Worm (Caenorhabditis elegans) whole organism, young adult: ENCODE measurements around the gene ulp-1.

Experiments
- C17E4.6 ChIP-seq: fragments of 200-800 bp; sonication (Bioruptor generic); IDR thresholded peaks from 2 replicates; pipeline ENCODE4 v1.3.6; 2022; ENCODE audit warnings: missing genetic modification reagents, missing genetic modification characterization, missing compliant biosample characterization
- F57A8.1 ChIP-seq: fragments of 200-800 bp; sonication (Bioruptor generic); optimal IDR thresholded peaks from 2 replicates; lab custom pipeline; 2018; ENCODE audit warnings: mild to moderate bottlenecking, missing genetic modification characterization, moderate library complexity, missing compliant biosample characterization
- F57C9.4 ChIP-seq: sonication (generic microtip); optimal IDR thresholded peaks from 2 replicates; lab custom pipeline; 2017; ENCODE audit warnings: mild to moderate bottlenecking, missing genetic modification characterization, missing compliant biosample characterization
- K11D2.4 ChIP-seq: fragments of 200-800 bp; sonication (Bioruptor generic); IDR thresholded peaks from 2 replicates; pipeline ENCODE4 v1.3.6; 2022; ENCODE audit warnings: missing genetic modification reagents, missing genetic modification characterization, missing compliant biosample characterization
- Y79H2A.3 ChIP-seq: fragments of 200-800 bp; sonication (Bioruptor generic); conservative IDR thresholded peaks from 2 replicates; pipeline ENCODE4 v1.3.6; 2022; ENCODE audit warnings: missing genetic modification reagents, missing genetic modification characterization, missing compliant biosample characterization
- aptf-2 ChIP-seq: fragments of 200-800 bp; sonication (Bioruptor generic); conservative IDR thresholded peaks from 2 replicates; pipeline ENCODE4 v1.3.6; 2022; ENCODE audit warnings: missing genetic modification reagents, missing genetic modification characterization, missing compliant biosample characterization
- aptf-3 ChIP-seq: fragments of 200-800 bp; sonication (Bioruptor generic); IDR thresholded peaks from 2 replicates; pipeline ENCODE4 v1.3.6; 2022; ENCODE audit warnings: missing genetic modification characterization, missing compliant biosample characterization
- atf-7 ChIP-seq: sonication (generic microtip); optimal IDR thresholded peaks from 2 replicates; lab custom pipeline; 2017; ENCODE audit warnings: mild to moderate bottlenecking, missing genetic modification characterization, missing compliant biosample characterization
- athp-1 ChIP-seq: sonication (generic microtip); optimal IDR thresholded peaks from 2 replicates; lab custom pipeline; 2017; ENCODE audit warnings: mild to moderate bottlenecking, missing genetic modification characterization, missing compliant biosample characterization
- attf-5 ChIP-seq: fragments of 200-800 bp; sonication (Bioruptor generic); optimal IDR thresholded peaks from 2 replicates; lab custom pipeline; 2018; ENCODE audit warnings: mild to moderate bottlenecking, missing genetic modification characterization, missing compliant biosample characterization
- attf-6 ChIP-seq: fragments of 200-800 bp; sonication (Bioruptor generic); IDR thresholded peaks from 2 replicates; pipeline ENCODE4 v1.3.6; 2022; ENCODE audit warnings: missing genetic modification reagents, missing genetic modification characterization, missing compliant biosample characterization
- bed-2 ChIP-seq: fragments of 200-800 bp; sonication (Bioruptor generic); IDR thresholded peaks from 2 replicates; pipeline ENCODE4 v1.3.6; 2022; ENCODE audit warnings: missing genetic modification reagents, missing genetic modification characterization, missing compliant biosample characterization
- cebp-1 ChIP-seq, 2 experiments: fragments of 200-800 bp in 1 of 2; sonication (Bioruptor generic) in 1 of 2; sonication (generic microtip) in 1 of 2; IDR thresholded peaks in 1 of 2; optimal IDR thresholded peaks in 1 of 2; 2 replicates each; pipeline versions ENCODE4 v1.3.6 to Lab custom; 2017 to 2022; ENCODE audit warnings: missing compliant biosample characterization in 2 of 2, missing genetic modification characterization in 2 of 2, mild to moderate bottlenecking in 1 of 2, missing genetic modification reagents in 1 of 2, moderate library complexity in 1 of 2
- cebp-2 ChIP-seq: fragments of 200-800 bp; sonication (Bioruptor generic); IDR thresholded peaks from 2 replicates; pipeline ENCODE4 v1.3.6; 2022; ENCODE audit warnings: missing genetic modification characterization, missing compliant biosample characterization
- ceh-100 ChIP-seq: fragments of 200-800 bp; sonication (Bioruptor generic); IDR thresholded peaks from 2 replicates; pipeline ENCODE4 v1.3.6; 2022; ENCODE audit warnings: missing genetic modification reagents, missing genetic modification characterization, missing compliant biosample characterization
- ceh-79 ChIP-seq: sonication (generic microtip); optimal IDR thresholded peaks from 2 replicates; lab custom pipeline; 2017; ENCODE audit warnings: mild to moderate bottlenecking, missing genetic modification characterization, missing compliant biosample characterization
- chd-7 ChIP-seq: sonication (generic microtip); optimal IDR thresholded peaks from 2 replicates; lab custom pipeline; 2016; ENCODE audit warnings: mild to moderate bottlenecking, missing genetic modification characterization, moderate library complexity, missing compliant biosample characterization
- egl-18 ChIP-seq: fragments of 200-800 bp; sonication (Bioruptor generic); IDR thresholded peaks from 2 replicates; pipeline ENCODE4 v1.3.6; 2022; ENCODE audit warnings: missing genetic modification reagents, missing genetic modification characterization, missing compliant biosample characterization
- fkh-3 ChIP-seq: sonication (generic microtip); optimal IDR thresholded peaks from 2 replicates; lab custom pipeline; 2016; ENCODE audit warnings: mild to moderate bottlenecking, missing genetic modification characterization, missing compliant biosample characterization
- hlh-12 ChIP-seq: sonication (generic microtip); optimal IDR thresholded peaks from 2 replicates; lab custom pipeline; 2016; ENCODE audit warnings: missing genetic modification characterization, missing compliant biosample characterization
- let-526 ChIP-seq: fragments of 200-800 bp; sonication (Bioruptor generic); IDR thresholded peaks from 2 replicates; pipeline ENCODE4 v1.3.6; 2022; ENCODE audit warnings: missing genetic modification reagents, missing genetic modification characterization, missing compliant biosample characterization
- lin-26 ChIP-seq: fragments of 200-800 bp; sonication (Bioruptor generic); IDR thresholded peaks from 2 replicates; pipeline ENCODE4 v1.3.6; 2022; ENCODE audit warnings: missing genetic modification reagents, missing genetic modification characterization, missing compliant biosample characterization
- lin-35 ChIP-seq, 3 experiments: fragments of 150-350 bp in 2 of 3; sonication (generic microtip) in 1 of 3; optimal IDR thresholded peaks; 2 replicates each; lab custom pipeline; 2014 to 2018; ENCODE audit warnings: missing biosample characterization in 3 of 3, missing genetic modification characterization in 3 of 3, missing genetic modification reagents in 3 of 3
- lin-40 ChIP-seq: sonication (generic microtip); optimal IDR thresholded peaks from 2 replicates; lab custom pipeline; 2016; ENCODE audit warnings: missing genetic modification characterization, mild to moderate bottlenecking, missing compliant biosample characterization, missing genotype, missing genetic modification reagents
- lin-54 ChIP-seq: fragments of 200-800 bp; sonication (Bioruptor generic); optimal IDR thresholded peaks from 2 replicates; lab custom pipeline; 2018; ENCODE audit warnings: mild to moderate bottlenecking, missing genetic modification characterization, missing compliant biosample characterization
- mes-4 ChIP-seq: sonication (generic microtip); optimal IDR thresholded peaks from 2 replicates; lab custom pipeline; 2016; ENCODE audit warnings: missing genotype, missing genetic modification characterization, missing compliant biosample characterization
- nhr-27 ChIP-seq: fragments of 200-800 bp; sonication (Bioruptor generic); optimal IDR thresholded peaks from 2 replicates; lab custom pipeline; 2018; ENCODE audit warnings: mild to moderate bottlenecking, missing genetic modification characterization, moderate library complexity, missing compliant biosample characterization
- nhr-80 ChIP-seq: sonication (generic microtip); optimal IDR thresholded peaks from 2 replicates; lab custom pipeline; 2016; ENCODE audit warnings: missing genetic modification characterization, missing compliant biosample characterization
- pbrm-1 ChIP-seq: fragments of 200-800 bp; sonication (Bioruptor generic); IDR thresholded peaks from 2 replicates; pipeline ENCODE4 v1.3.6; 2022; ENCODE audit warnings: missing genetic modification reagents, missing genetic modification characterization, missing compliant biosample characterization
- pha-4 ChIP-seq: fragments of 150-350 bp; sonication (generic microtip); optimal IDR thresholded peaks from 2 replicates; lab custom pipeline; 2014; ENCODE audit warnings: missing biosample characterization, missing genetic modification reagents, missing genetic modification characterization
- snpc-1.3 ChIP-seq: sonication (generic microtip); optimal IDR thresholded peaks from 2 replicates; lab custom pipeline; 2017; ENCODE audit warnings: missing genetic modification characterization, mild to moderate bottlenecking, missing compliant biosample characterization, antibody characterized with exemption, moderate library complexity, missing genotype, missing genetic modification reagents; ENCODE audit not compliant: insufficient read depth
- snpc-4 ChIP-seq, 5 experiments: fragments of 150-350 bp in 1 of 5; sonication (generic microtip) in 4 of 5; optimal IDR thresholded peaks; 2 replicates each; lab custom pipeline; 2014 to 2018; ENCODE audit warnings: missing genetic modification characterization in 5 of 5, missing biosample characterization in 3 of 5, antibody characterized with exemption in 2 of 5, mild to moderate bottlenecking in 2 of 5, missing compliant biosample characterization in 2 of 5, missing genotype in 2 of 5, moderate library complexity in 2 of 5, missing genetic modification reagents in 1 of 5
- tbp1 ChIP-seq: fragments of 200-800 bp; sonication (Bioruptor generic); optimal IDR thresholded peaks from 2 replicates; lab custom pipeline; 2018; ENCODE audit warnings: mild to moderate bottlenecking, missing genetic modification characterization, missing compliant biosample characterization
- tlf-1 ChIP-seq: fragments of 200-800 bp; sonication (Bioruptor generic); optimal IDR thresholded peaks from 2 replicates; lab custom pipeline; 2018; ENCODE audit warnings: mild to moderate bottlenecking, missing genetic modification characterization, missing compliant biosample characterization
- unc-62 ChIP-seq: fragments of 150-350 bp; optimal IDR thresholded peaks from 2 replicates; lab custom pipeline; 2014; ENCODE audit warnings: missing biosample characterization, missing genetic modification reagents, missing genetic modification characterization
- ztf-26 ChIP-seq: sonication (generic microtip); optimal IDR thresholded peaks from 2 replicates; lab custom pipeline; 2017; ENCODE audit warnings: missing genetic modification characterization, missing compliant biosample characterization
- ztf-28 ChIP-seq: fragments of 200-800 bp; sonication (Bioruptor generic); IDR thresholded peaks from 2 replicates; pipeline ENCODE4 v1.3.6; 2022; ENCODE audit warnings: missing genetic modification reagents, missing genetic modification characterization, missing compliant biosample characterization
- ztf-3 ChIP-seq: fragments of 200-800 bp; sonication (Bioruptor generic); optimal IDR thresholded peaks from 2 replicates; lab custom pipeline; 2018; ENCODE audit warnings: mild to moderate bottlenecking, missing genetic modification characterization, missing compliant biosample characterization

ulp-1 gene

ce11 chrIII:5202641-5203040 lies 33.0 kb upstream of the ulp-1 start (continued):
- no peak for TF ChIP-seq F57A8.1 (GFP tag; lab: Kevin White, UChicago)
- no peak for TF ChIP-seq cebp-1 (GFP tag; IDR thresholded peaks at IDR 0.05; lab: Robert Waterston, UW)
- peak; percentile 43 for TF ChIP-seq cebp-1 (tag; optimal IDR thresholded peaks at IDR 0.05; lab: Kevin White, UChicago)
- TF ChIP-seq bed-2 (GFP tag; lab: Robert Waterston, UW) = no peak
- TF ChIP-seq tlf-1 (GFP tag; lab: Kevin White, UChicago) = peak; percentile 18
- TF ChIP-seq hlh-12 (tag; lab: Kevin White, UChicago) = no peak
- TF ChIP-seq lin-40 = peak; percentile 70
- TF ChIP-seq, all 124 proteins: peak for 14

- no peak for TF ChIP-seq F57C9.4 (tag; lab: Kevin White, UChicago)
- TF ChIP-seq unc-62 (GFP tag; lab: Kevin White, UChicago) = peak; percentile 82
- TF ChIP-seq atf-7 (tag; lab: Kevin White, UChicago) = peak; percentile 35
- no peak for TF ChIP-seq ztf-26
- peak; percentile 90 for TF ChIP-seq nhr-80 (tag; lab: Kevin White, UChicago)
- no peak for TF ChIP-seq snpc-4 (GFP tag; optimal IDR thresholded peaks at IDR 0.05; lab: Kevin White, UChicago)
- peak in 1 of 4 experiments; percentile 17 for TF ChIP-seq snpc-4 (tag; optimal IDR thresholded peaks at IDR 0.05; lab: Kevin White, UChicago)
- peak; percentile 11 for TF ChIP-seq tbp1 (GFP tag; lab: Kevin White, UChicago)
- TF ChIP-seq cebp-1 (GFP tag; IDR thresholded peaks at IDR 0.05; lab: Robert Waterston, UW) = no peak
- peak; percentile 37 for TF ChIP-seq cebp-1 (tag; optimal IDR thresholded peaks at IDR 0.05; lab: Kevin White, UChicago)
- peak; percentile 46 for TF ChIP-seq attf-5 (GFP tag; lab: Kevin White, UChicago)
These were observed 31.7 kb upstream of the ulp-1 start for ce11 chrIII:5201267-5201666.

- TF ChIP-seq nhr-80 (tag; lab: Kevin White, UChicago) = peak; percentile 29
- peak; percentile 22 for TF ChIP-seq pha-4
- peak; percentile 1 for TF ChIP-seq lin-54
- no peak for TF ChIP-seq K11D2.4 (GFP tag; lab: Robert Waterston, UW)
These were observed 30.8 kb upstream of the ulp-1 start for ce11 chrIII:5200349-5200748.

ce11 chrIII:5199577-5199976 lies 30.0 kb upstream of the ulp-1 start, which contains the start of gene emb-8:
Gene emb-8, minus strand, starts transcription at chrIII:5199677.
- TF ChIP-seq attf-6 (GFP tag; lab: Robert Waterston, UW) (peak; percentile 32; the same call in 1 of the 2 replicates), egl-18 (GFP tag; lab: Robert Waterston, UW) (0 out of 2 replicates have a peak, but pooled peaks have one; percentile 31), lin-35 (GFP tag; optimal IDR thresholded peaks at IDR 0.05; lab: Kevin White, UChicago) (no peak), K11D2.4 (GFP tag; lab: Robert Waterston, UW) (no peak), cebp-2 (GFP tag; lab: Robert Waterston, UW) (no peak)

- TF ChIP-seq aptf-2 (GFP tag; lab: Robert Waterston, UW) = no peak
- no peak for TF ChIP-seq C17E4.6 (GFP tag; lab: Robert Waterston, UW)
- no peak for TF ChIP-seq nhr-27 (tag; lab: Kevin White, UChicago)
- no peak for TF ChIP-seq attf-6 (GFP tag; lab: Robert Waterston, UW)
- TF ChIP-seq chd-7 = peak; percentile 61
- no peak for TF ChIP-seq ztf-28
- no peak for TF ChIP-seq let-526
- no peak for TF ChIP-seq mes-4 (tag; lab: Kevin White, UChicago)
- no peak for TF ChIP-seq ceh-100 (GFP tag; lab: Robert Waterston, UW)
- TF ChIP-seq tlf-1 (GFP tag; lab: Kevin White, UChicago) = peak; percentile 69
- no peak for TF ChIP-seq ztf-3 (GFP tag; lab: Kevin White, UChicago)
- TF ChIP-seq lin-26 (GFP tag; lab: Robert Waterston, UW) = peak; percentile 62; the same call in 1 of the 2 replicates
- TF ChIP-seq snpc-1.3 (tag; lab: Kevin White, UChicago) = no peak
- no peak; the same call in 1 of the 2 replicates for TF ChIP-seq Y79H2A.3 (GFP tag; lab: Robert Waterston, UW)
- no peak for TF ChIP-seq fkh-3 (tag; lab: Kevin White, UChicago)
- TF ChIP-seq ceh-79 (tag; lab: Kevin White, UChicago) = no peak
- TF ChIP-seq pbrm-1 (GFP tag; lab: Robert Waterston, UW) = no peak; the same call in 1 of the 2 replicates
- TF ChIP-seq athp-1 (tag; lab: Kevin White, UChicago) = peak; percentile 58
- TF ChIP-seq aptf-3 = peak; percentile 7; the same call in 1 of the 2 replicates
- TF ChIP-seq attf-5 (GFP tag; lab: Kevin White, UChicago) = peak; percentile 40
These were observed 26.9 kb upstream of the ulp-1 start for ce11 chrIII:5196298-5197045.
